Fruit fly (Drosophila melanogaster) whole organism, embryonic: ENCODE measurements around the gene Coq7.

ENCODE experiments used
- B-H1 ChIP-seq: fragments of 200-800 bp; sonication (Bioruptor generic); IDR thresholded peaks from 3 replicates; pipeline ENCODE4 v1.3.6; 2022; ENCODE audit warnings: missing biosample characterization, missing genetic modification characterization
- Blimp-1 ChIP-seq: fragments of 200-800 bp; sonication (Bioruptor generic); optimal IDR thresholded peaks from 3 replicates; lab custom pipeline; 2018; ENCODE audit warnings: missing biosample characterization, missing genetic modification characterization, mild to moderate bottlenecking, moderate library complexity, missing genetic modification reagents
- CG10147 ChIP-seq: fragments of 200-800 bp; sonication (Bioruptor generic); optimal IDR thresholded peaks from 2 replicates; lab custom pipeline; 2019; ENCODE audit warnings: missing biosample characterization, mild to moderate bottlenecking, missing genetic modification characterization, moderate library complexity
- CG10431 ChIP-seq: fragments of 200-800 bp; sonication (Bioruptor generic); optimal IDR thresholded peaks from 3 replicates; lab custom pipeline; 2018; ENCODE audit warnings: missing biosample characterization, mild to moderate bottlenecking, missing genetic modification characterization
- CG10959 ChIP-seq: fragments of 200-800 bp; sonication (Bioruptor generic); IDR thresholded peaks from 2 replicates; pipeline ENCODE4 v1.3.6; 2022; ENCODE audit warnings: missing biosample characterization, missing genetic modification characterization
- CG12299 ChIP-seq: fragments of 200-800 bp; sonication (Bioruptor generic); optimal IDR thresholded peaks from 2 replicates; lab custom pipeline; 2018; ENCODE audit warnings: missing biosample characterization, mild to moderate bottlenecking, missing genetic modification characterization
- CG13287 ChIP-seq: fragments of 200-800 bp; sonication (Bioruptor generic); IDR thresholded peaks from 2 replicates; pipeline ENCODE4 v1.3.6; 2022; ENCODE audit warnings: missing biosample characterization, missing genetic modification characterization; ENCODE audit not compliant: partially characterized antibody
- CG13775 ChIP-seq: fragments of 200-800 bp; sonication (Bioruptor generic); optimal IDR thresholded peaks from 3 replicates; lab custom pipeline; 2017; ENCODE audit warnings: missing biosample characterization, mild to moderate bottlenecking, missing genetic modification characterization
- CG14710 ChIP-seq: fragments of 200-800 bp; sonication (Bioruptor generic); optimal IDR thresholded peaks from 3 replicates; lab custom pipeline; 2019; ENCODE audit warnings: missing biosample characterization, mild to moderate bottlenecking, missing genetic modification characterization, moderate library complexity
- CG14860 ChIP-seq: fragments of 200-800 bp; sonication (Bioruptor generic); IDR thresholded peaks from 3 replicates; pipeline ENCODE4 v1.3.6; 2022; ENCODE audit warnings: missing biosample characterization, missing genetic modification characterization; ENCODE audit not compliant: partially characterized antibody
- CG15011 ChIP-seq: fragments of 200-800 bp; sonication (Bioruptor generic); optimal IDR thresholded peaks from 3 replicates; lab custom pipeline; 2018; ENCODE audit warnings: missing biosample characterization, mild to moderate bottlenecking, missing genetic modification characterization
- CG16813 ChIP-seq: fragments of 200-800 bp; sonication (Bioruptor generic); IDR thresholded peaks from 3 replicates; pipeline ENCODE4 v1.3.6; 2022; ENCODE audit warnings: missing biosample characterization, missing genetic modification characterization; ENCODE audit not compliant: partially characterized antibody
- CG2889 ChIP-seq: fragments of 200-800 bp; sonication (Bioruptor generic); IDR thresholded peaks from 3 replicates; pipeline ENCODE4 v1.3.6; 2022; ENCODE audit warnings: missing biosample characterization, missing genetic modification characterization
- CG32532 ChIP-seq: fragments of 200-800 bp; sonication (Bioruptor generic); IDR thresholded peaks from 2 replicates; pipeline ENCODE4 v1.3.6; 2022; ENCODE audit warnings: missing biosample characterization, missing genetic modification characterization
- CG3407 ChIP-seq: fragments of 200-800 bp; sonication (Bioruptor generic); optimal IDR thresholded peaks from 2 replicates; lab custom pipeline; 2018; ENCODE audit warnings: missing biosample characterization, mild to moderate bottlenecking, missing genetic modification characterization
- CG34376 ChIP-seq: fragments of 200-800 bp; sonication (Bioruptor generic); optimal IDR thresholded peaks from 2 replicates; lab custom pipeline; 2018; ENCODE audit warnings: missing biosample characterization, mild to moderate bottlenecking, missing genetic modification characterization
- CG3838 ChIP-seq: fragments of 200-800 bp; sonication (Bioruptor generic); optimal IDR thresholded peaks from 3 replicates; lab custom pipeline; 2016; ENCODE audit warnings: missing biosample characterization, missing genetic modification characterization
- CG42726 ChIP-seq: fragments of 200-800 bp; sonication (Bioruptor generic); IDR thresholded peaks from 2 replicates; pipeline ENCODE4 v1.3.6; 2022; ENCODE audit warnings: missing biosample characterization, missing genetic modification characterization; ENCODE audit not compliant: partially characterized antibody
- CG43689 ChIP-seq: fragments of 200-800 bp; sonication (Bioruptor generic); IDR thresholded peaks from 2 replicates; pipeline ENCODE4 v1.3.6; 2022; ENCODE audit warnings: missing biosample characterization, missing genetic modification characterization
- CG4707 ChIP-seq: fragments of 200-800 bp; sonication (Bioruptor generic); optimal IDR thresholded peaks from 2 replicates; lab custom pipeline; 2018; ENCODE audit warnings: missing biosample characterization, mild to moderate bottlenecking, missing genetic modification characterization, moderate library complexity
- CG6683 ChIP-seq: fragments of 200-800 bp; sonication (Bioruptor generic); optimal IDR thresholded peaks from 2 replicates; lab custom pipeline; 2017; ENCODE audit warnings: missing biosample characterization, mild to moderate bottlenecking, missing genetic modification characterization, missing genetic modification reagents
- CG8388 ChIP-seq: fragments of 200-800 bp; sonication (Bioruptor generic); optimal IDR thresholded peaks from 2 replicates; lab custom pipeline; 2019; ENCODE audit warnings: missing biosample characterization, mild to moderate bottlenecking, missing genetic modification characterization, moderate library complexity
- Dfd ChIP-seq, 2 experiments: fragments of >200 bp; optimal IDR thresholded peaks; 2 replicates each; lab custom pipeline; 2017; ENCODE audit warnings: missing biosample characterization in 2 of 2, missing genetic modification characterization in 2 of 2
- Dp ChIP-seq: fragments of 200-800 bp; sonication (Bioruptor generic); optimal IDR thresholded peaks from 2 replicates; lab custom pipeline; 2018; ENCODE audit warnings: missing biosample characterization, mild to moderate bottlenecking, missing genetic modification characterization, moderate library complexity
- E2f2 ChIP-seq: fragments of 200-800 bp; sonication (Bioruptor generic); IDR thresholded peaks from 2 replicates; pipeline ENCODE4 v1.3.6; 2022; ENCODE audit warnings: missing biosample characterization, missing genetic modification characterization
- HLHmδ ChIP-seq: fragments of 200-800 bp; sonication (Bioruptor generic); optimal IDR thresholded peaks from 2 replicates; lab custom pipeline; 2018; ENCODE audit warnings: missing biosample characterization, mild to moderate bottlenecking, missing genetic modification characterization, moderate library complexity
- MTF-1 ChIP-seq: fragments of 200-800 bp; sonication (Bioruptor generic); optimal IDR thresholded peaks from 2 replicates; lab custom pipeline; 2018; ENCODE audit warnings: missing biosample characterization, mild to moderate bottlenecking, missing genetic modification characterization, borderline replicate concordance
- Myb ChIP-seq: fragments of 200-800 bp; sonication (Bioruptor generic); optimal IDR thresholded peaks from 2 replicates; lab custom pipeline; 2016; ENCODE audit warnings: missing biosample characterization, missing genetic modification characterization
- Poxn ChIP-seq: fragments of 200-800 bp; sonication (Bioruptor generic); IDR thresholded peaks from 2 replicates; pipeline ENCODE4 v1.3.6; 2022; ENCODE audit warnings: missing biosample characterization, missing genetic modification characterization
- Side ChIP-seq: fragments of 200-800 bp; sonication (Bioruptor generic); optimal IDR thresholded peaks from 2 replicates; lab custom pipeline; 2016; ENCODE audit warnings: missing biosample characterization, missing genetic modification characterization
- Vsx1 ChIP-seq: fragments of 200-800 bp; sonication (Bioruptor generic); optimal IDR thresholded peaks from 2 replicates; lab custom pipeline; 2017; ENCODE audit warnings: missing biosample characterization, mild to moderate bottlenecking, missing genetic modification characterization, missing genetic modification reagents
- Xbp1 ChIP-seq: fragments of 200-800 bp; sonication (Bioruptor generic); optimal IDR thresholded peaks from 3 replicates; lab custom pipeline; 2016; ENCODE audit warnings: missing biosample characterization, mild to moderate bottlenecking, missing genetic modification characterization
- ac ChIP-seq: fragments of 200-800 bp; sonication (Bioruptor generic); optimal IDR thresholded peaks from 3 replicates; lab custom pipeline; 2017; ENCODE audit warnings: missing biosample characterization, mild to moderate bottlenecking, missing genetic modification characterization
- cad ChIP-seq: fragments of >200 bp; optimal IDR thresholded peaks from 2 replicates; lab custom pipeline; 2017; ENCODE audit warnings: missing biosample characterization, missing genetic modification characterization
- chif ChIP-seq, 2 experiments: fragments of 200-800 bp; sonication (Bioruptor generic); optimal IDR thresholded peaks; 3 replicates each; lab custom pipeline; 2016; ENCODE audit warnings: missing biosample characterization in 2 of 2, missing genetic modification characterization in 2 of 2
- hkb ChIP-seq, 2 experiments: fragments of 200-800 bp in 1 of 2; fragments of >200 bp in 1 of 2; sonication (Bioruptor generic) in 1 of 2; IDR thresholded peaks in 1 of 2; optimal IDR thresholded peaks in 1 of 2; 2 replicates each; pipeline versions ENCODE4 v1.3.6 to Lab custom; 2017 to 2022; ENCODE audit warnings: missing biosample characterization in 1 of 2, missing genetic modification characterization in 1 of 2
- hth ChIP-seq: fragments of >200 bp; optimal IDR thresholded peaks from 2 replicates; lab custom pipeline; 2017; ENCODE audit warnings: inconsistent platforms
- jumu ChIP-seq: fragments of 200-800 bp; sonication (Bioruptor generic); optimal IDR thresholded peaks from 3 replicates; lab custom pipeline; 2016; ENCODE audit warnings: missing biosample characterization, missing genetic modification characterization
- lilli ChIP-seq: fragments of 200-800 bp; sonication (Bioruptor generic); optimal IDR thresholded peaks from 3 replicates; lab custom pipeline; 2016; ENCODE audit warnings: missing biosample characterization, missing genetic modification characterization
- mam ChIP-seq: fragments of 200-800 bp; sonication (Bioruptor generic); optimal IDR thresholded peaks from 3 replicates; lab custom pipeline; 2016; ENCODE audit warnings: missing biosample characterization, missing genetic modification characterization
- nmo ChIP-seq: fragments of 200-800 bp; sonication (Bioruptor generic); optimal IDR thresholded peaks from 2 replicates; lab custom pipeline; 2018; ENCODE audit warnings: missing biosample characterization, mild to moderate bottlenecking, missing genetic modification characterization, moderate library complexity
- pb ChIP-seq: fragments of 200-800 bp; sonication (Bioruptor generic); optimal IDR thresholded peaks from 3 replicates; lab custom pipeline; 2016; ENCODE audit warnings: missing biosample characterization, missing genetic modification characterization
- sd ChIP-seq: fragments of 200-800 bp; sonication (Bioruptor generic); optimal IDR thresholded peaks from 3 replicates; lab custom pipeline; 2018; ENCODE audit warnings: missing biosample characterization, mild to moderate bottlenecking, missing genetic modification characterization, moderate library complexity
- tna ChIP-seq: fragments of 200-800 bp; sonication (Bioruptor generic); IDR thresholded peaks from 2 replicates; pipeline ENCODE4 v1.3.6; 2022; ENCODE audit warnings: missing biosample characterization, missing genetic modification characterization; ENCODE audit not compliant: partially characterized antibody
- unc-4 ChIP-seq: fragments of 200-800 bp; sonication (Bioruptor generic); IDR thresholded peaks from 2 replicates; pipeline ENCODE4 v1.3.6; 2022; ENCODE audit warnings: missing biosample characterization, missing genetic modification characterization; ENCODE audit not compliant: partially characterized antibody
- vnd ChIP-seq: fragments of 200-800 bp; sonication (Bioruptor generic); IDR thresholded peaks from 3 replicates; pipeline ENCODE4 v1.3.6; 2022; ENCODE audit warnings: missing biosample characterization, missing genetic modification characterization; ENCODE audit not compliant: partially characterized antibody
- yki ChIP-seq: fragments of >200 bp; optimal IDR thresholded peaks from 3 replicates; lab custom pipeline; 2018
- z ChIP-seq: fragments of 200-800 bp; sonication (Bioruptor generic); IDR thresholded peaks from 3 replicates; pipeline ENCODE4 v1.3.6; 2022; ENCODE audit warnings: missing biosample characterization, missing genetic modification characterization
- zen ChIP-seq: fragments of 200-800 bp; sonication (Bioruptor generic); optimal IDR thresholded peaks from 3 replicates; lab custom pipeline; 2018; ENCODE audit warnings: missing biosample characterization, mild to moderate bottlenecking, missing genetic modification characterization, moderate library complexity

The Coq7 gene

dm6 chrX:6756175-6756718 is 14.8 kb upstream of the Coq7 start, which contains the start of gene sov (continued):
- peak; percentile 88 for TF ChIP-seq unc-4 (GFP tag; lab: Robert Waterston, UW)
- no peak for TF ChIP-seq chif (GFP tag; optimal IDR thresholded peaks at IDR 0.05; lab: Kevin White, UChicago)
- TF ChIP-seq CG14710 (tag; lab: Kevin White, UChicago) = peak; percentile 48
- TF ChIP-seq hth = no peak
- TF ChIP-seq Myb (GFP tag; lab: Kevin White, UChicago) = peak; percentile 9
- TF ChIP-seq CG6683 (GFP tag; lab: Kevin White, UChicago) = no peak
- no peak for TF ChIP-seq B-H1 (GFP tag; lab: Robert Waterston, UW)
- no peak for TF ChIP-seq cad (GFP tag; lab: Kevin White, UChicago)
- TF ChIP-seq vnd (GFP tag; lab: Robert Waterston, UW) = peak; percentile 81
- TF ChIP-seq CG3407 (GFP tag; lab: Kevin White, UChicago) = no peak
- TF ChIP-seq nmo = peak; percentile 36
- no peak for TF ChIP-seq HLHmδ (GFP tag; lab: Kevin White, UChicago)
- peak; percentile 4 for TF ChIP-seq lilli (GFP tag; lab: Kevin White, UChicago)
- peak; percentile 91 for TF ChIP-seq CG13287 (GFP tag; lab: Robert Waterston, UW)
- TF ChIP-seq yki (lab: Kevin White, UChicago) = no peak
- TF ChIP-seq sd = peak; percentile 48
- no peak for TF ChIP-seq mam (GFP tag; lab: Kevin White, UChicago)
- TF ChIP-seq CG13775 (GFP tag; lab: Kevin White, UChicago) = peak; percentile 2
- no peak for TF ChIP-seq ac (GFP tag; lab: Kevin White, UChicago)
- TF ChIP-seq CG3838 = no peak
- TF ChIP-seq Blimp-1 (GFP tag; lab: Kevin White, UChicago) = peak; percentile 65
- TF ChIP-seq CG8388 (GFP tag; lab: Kevin White, UChicago) = no peak
- peak; percentile 85 for TF ChIP-seq CG4707 (GFP tag; lab: Kevin White, UChicago)
- TF ChIP-seq Xbp1 (GFP tag; lab: Kevin White, UChicago) = peak; percentile 42
- peak; percentile 98 for TF ChIP-seq CG10431
- no peak for TF ChIP-seq zen (tag; lab: Kevin White, UChicago)
- no peak for TF ChIP-seq CG15011
- no peak for TF ChIP-seq Dfd (GFP tag; optimal IDR thresholded peaks at IDR 0.05; lab: Kevin White, UChicago)
- TF ChIP-seq Poxn (GFP tag; lab: Robert Waterston, UW) = no peak
- TF ChIP-seq pb = no peak
- no peak for TF ChIP-seq CG43689 (GFP tag; lab: Robert Waterston, UW)
- TF ChIP-seq E2f2 (GFP tag; lab: Robert Waterston, UW) = 0 out of 2 replicates have a peak, but pooled peaks have one; percentile 14
- peak; percentile 86 for TF ChIP-seq CG14860 (GFP tag; lab: Robert Waterston, UW)
- TF ChIP-seq Dp = peak; percentile 15
- TF ChIP-seq CG10959 (GFP tag; lab: Robert Waterston, UW) = no peak
- no peak for TF ChIP-seq jumu (GFP tag; lab: Kevin White, UChicago)
- TF ChIP-seq CG32532 (GFP tag; lab: Robert Waterston, UW) = no peak
- no peak for TF ChIP-seq hkb (optimal IDR thresholded peaks at IDR 0.05; lab: Kevin White, UChicago)
- no peak for TF ChIP-seq hkb (GFP tag; IDR thresholded peaks at IDR 0.05; lab: Robert Waterston, UW)
- peak; percentile 56; the same call in 1 of the 2 replicates for TF ChIP-seq CG42726 (GFP tag; lab: Robert Waterston, UW)
- no peak for TF ChIP-seq z (GFP tag; lab: Robert Waterston, UW)
- TF ChIP-seq tna (GFP tag; lab: Robert Waterston, UW) = peak; percentile 63
- no peak for TF ChIP-seq CG2889 (GFP tag; lab: Robert Waterston, UW)
- TF ChIP-seq CG10147 = no peak
- TF ChIP-seq MTF-1 (GFP tag; lab: Kevin White, UChicago) = no peak
- TF ChIP-seq CG16813 (GFP tag; lab: Robert Waterston, UW) = peak; percentile 90
- peak; percentile 15 for TF ChIP-seq CG34376 (GFP tag; lab: Kevin White, UChicago)
- TF ChIP-seq Side (GFP tag; lab: Kevin White, UChicago) = no peak
- no peak for TF ChIP-seq CG12299
- no peak for TF ChIP-seq Vsx1 (GFP tag; lab: Kevin White, UChicago)
